Worm (Caenorhabditis elegans) whole organism, early embryonic: ENCODE results near the gene gop-1.

ENCODE experiments used
- ama-1 ChIP-seq: fragments of 150-350 bp; optimal IDR thresholded peaks from 2 replicates; lab custom pipeline; 2014
- hmbx-1 ChIP-seq: sonication (generic microtip); optimal IDR thresholded peaks from 2 replicates; lab custom pipeline; 2016; ENCODE audit warnings: mild to moderate bottlenecking, missing genetic modification characterization, missing compliant biosample characterization

ce11 chrIII:5260394-5260793 lies 6.2 kb downstream of the gop-1 start, which contains the start of gene gop-3:
- TF ChIP-seq ama-1 (lab: Kevin White, UChicago) = no peak
- no peak for TF ChIP-seq hmbx-1 (tag; lab: Kevin White, UChicago)
